Worm (Caenorhabditis elegans): ENCODE measurements around the gene ubxn-2.

Gene ubxn-2

DNA sequence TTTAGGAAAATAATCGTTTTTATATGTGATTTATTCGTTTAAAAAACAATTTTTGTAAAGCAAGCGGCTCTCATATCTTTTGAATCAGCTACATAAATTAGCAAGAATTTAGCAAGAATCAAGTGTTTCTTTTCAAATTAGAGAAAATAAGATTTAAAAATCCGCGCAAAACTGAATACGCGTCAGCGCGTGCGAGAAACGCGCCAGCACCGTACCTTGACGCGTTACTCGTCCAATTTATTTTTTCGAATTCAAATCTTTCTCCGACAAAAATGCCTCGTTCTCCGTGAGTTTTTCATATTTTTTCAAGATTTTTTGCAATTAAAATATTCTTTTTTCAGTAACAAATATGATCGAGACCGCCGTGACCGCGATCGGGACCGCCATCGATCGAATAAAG lies 49.3 kb downstream of the ubxn-2 start, which contains the start of gene Y94H6A.3:
TSS of gene Y94H6A.3 (plus strand) at position 232 of the 400 bp plus-strand sequence.
- TF ChIP-seq sup-37 (GFP tag; optimal IDR thresholded peaks at IDR 0.05) = peak; percentile 78
- no peak for TF ChIP-seq pag-3 (tag; optimal IDR thresholded peaks at IDR 0.05; ENCODE audit: borderline replicate concordance, insufficient read depth)
- TF ChIP-seq lin-35 (GFP tag; optimal IDR thresholded peaks at IDR 0.05) = peak; percentile 99
- no peak for TF ChIP-seq pqm-1 (tag; optimal IDR thresholded peaks at IDR 0.05)
- no peak for TF ChIP-seq lir-3 (tag; optimal IDR thresholded peaks at IDR 0.05; ENCODE audit: poor library complexity)
- peak; percentile 91 for TF ChIP-seq irx-1 (tag; optimal IDR thresholded peaks at IDR 0.05)
- TF ChIP-seq ceh-88 (GFP tag; IDR thresholded peaks at IDR 0.05) = peak; percentile 66
- no peak for TF ChIP-seq nhr-76 (tag; optimal IDR thresholded peaks at IDR 0.05)
- TF ChIP-seq skn-1 (tag; optimal IDR thresholded peaks at IDR 0.05) = peak; percentile 92
- peak; percentile 9 for TF ChIP-seq nhr-237 (tag; optimal IDR thresholded peaks at IDR 0.05)
- TF ChIP-seq vab-15 (tag; optimal IDR thresholded peaks at IDR 0.05) = no peak
- TF ChIP-seq ama-1 (optimal IDR thresholded peaks at IDR 0.05) = peak; percentile 51
- TF ChIP-seq dsc-1 (tag; optimal IDR thresholded peaks at IDR 0.05) = peak; percentile 96
- no peak for TF ChIP-seq ets-5 (GFP tag; IDR thresholded peaks at IDR 0.05)
- no peak for TF ChIP-seq ces-1 (GFP tag; optimal IDR thresholded peaks at IDR 0.05)
- no peak for TF ChIP-seq ceh-63 (GFP tag; optimal IDR thresholded peaks at IDR 0.05)
- TF ChIP-seq fos-1 (tag; optimal IDR thresholded peaks at IDR 0.05) = peak; percentile 85
- TF ChIP-seq egl-27 (tag; optimal IDR thresholded peaks at IDR 0.05) = no peak
- TF ChIP-seq lin-14 (GFP tag; optimal IDR thresholded peaks at IDR 0.05) = no peak
- TF ChIP-seq ceh-90 (tag; optimal IDR thresholded peaks at IDR 0.05) = peak; percentile 68
- TF ChIP-seq egl-13 (tag; optimal IDR thresholded peaks at IDR 0.05) = peak; percentile 78
- peak; percentile 92 for TF ChIP-seq xbp-1 (tag; optimal IDR thresholded peaks at IDR 0.05)
- peak; percentile 80 for TF ChIP-seq nhr-11 (tag; optimal IDR thresholded peaks at IDR 0.05)
- TF ChIP-seq ztf-11 (tag; optimal IDR thresholded peaks at IDR 0.05) = peak in 1 of 2 experiments; percentile 77
- TF ChIP-seq unc-62 (GFP tag; optimal IDR thresholded peaks at IDR 0.05) = no peak
- peak; percentile 97 for TF ChIP-seq mep-1 (tag; optimal IDR thresholded peaks at IDR 0.05)
- peak; percentile 65 for TF ChIP-seq ztf-4 (tag; optimal IDR thresholded peaks at IDR 0.05)
- TF ChIP-seq swsn-7 (tag; optimal IDR thresholded peaks at IDR 0.05) = peak; percentile 94
- peak; percentile 96 to 98 (median 97) for TF ChIP-seq ceh-82 (tag; optimal IDR thresholded peaks at IDR 0.05)
- TF ChIP-seq isw-1 (GFP tag; IDR thresholded peaks at IDR 0.05) = peak; percentile 95
- TF ChIP-seq hlh-17 (GFP tag; optimal IDR thresholded peaks at IDR 0.05; ENCODE audit: borderline replicate concordance) = no peak
- TF ChIP-seq mdl-1 (tag; optimal IDR thresholded peaks at IDR 0.05) = peak in 1 of 2 experiments; percentile 70
- peak; percentile 59 for TF ChIP-seq blmp-1 (tag; optimal IDR thresholded peaks at IDR 0.05)
- peak; percentile 96 for TF ChIP-seq rnt-1 (tag; optimal IDR thresholded peaks at IDR 0.05)
- peak; percentile 77 for TF ChIP-seq snpc-4 (tag; optimal IDR thresholded peaks at IDR 0.05)
- TF ChIP-seq nhr-20 (tag; optimal IDR thresholded peaks at IDR 0.05) = peak; percentile 91
- TF ChIP-seq ceh-8 (GFP tag; optimal IDR thresholded peaks at IDR 0.05) = peak; percentile 87
- TF ChIP-seq elt-2 (tag; optimal IDR thresholded peaks at IDR 0.05) = peak; percentile 68
- peak; percentile 92 for TF ChIP-seq grh-1 (GFP tag; IDR thresholded peaks at IDR 0.05)
- TF ChIP-seq Y116A8C.19 (tag; optimal IDR thresholded peaks at IDR 0.05; ENCODE audit: borderline replicate concordance) = no peak
- TF ChIP-seq jun-1 (tag; optimal IDR thresholded peaks at IDR 0.05) = peak; percentile 91
- peak; percentile 45; the same call in 1 of the 2 replicates for TF ChIP-seq unc-98 (GFP tag; IDR thresholded peaks at IDR 0.05)
- TF ChIP-seq aha-1 (tag; optimal IDR thresholded peaks at IDR 0.05) = peak; percentile 38
- TF ChIP-seq fkh-10 (GFP tag; optimal IDR thresholded peaks at IDR 0.05) = peak; percentile 63
- TF ChIP-seq tlp-1 (tag; optimal IDR thresholded peaks at IDR 0.05) = no peak
- no peak for TF ChIP-seq sptf-1 (tag; optimal IDR thresholded peaks at IDR 0.05)
- peak; percentile 22 for TF ChIP-seq efl-3 (GFP tag; optimal IDR thresholded peaks at IDR 0.05)
- peak; percentile 93 for TF ChIP-seq nhr-90 (tag; optimal IDR thresholded peaks at IDR 0.05; ENCODE audit: poor library complexity)
- peak; percentile 37 for TF ChIP-seq nhr-12 (tag; optimal IDR thresholded peaks at IDR 0.05)
- TF ChIP-seq dpl-1 (GFP tag; optimal IDR thresholded peaks at IDR 0.05) = peak; percentile 99
- TF ChIP-seq pax-3 (tag; optimal IDR thresholded peaks at IDR 0.05) = peak; percentile 79
- peak; percentile 95 for TF ChIP-seq lin-39 (tag; optimal IDR thresholded peaks at IDR 0.05)

Data from whole organism, L1 larva.